Fruit fly (Drosophila melanogaster): ENCODE data around the gene CG15563.

Gene CG15563

DNA sequence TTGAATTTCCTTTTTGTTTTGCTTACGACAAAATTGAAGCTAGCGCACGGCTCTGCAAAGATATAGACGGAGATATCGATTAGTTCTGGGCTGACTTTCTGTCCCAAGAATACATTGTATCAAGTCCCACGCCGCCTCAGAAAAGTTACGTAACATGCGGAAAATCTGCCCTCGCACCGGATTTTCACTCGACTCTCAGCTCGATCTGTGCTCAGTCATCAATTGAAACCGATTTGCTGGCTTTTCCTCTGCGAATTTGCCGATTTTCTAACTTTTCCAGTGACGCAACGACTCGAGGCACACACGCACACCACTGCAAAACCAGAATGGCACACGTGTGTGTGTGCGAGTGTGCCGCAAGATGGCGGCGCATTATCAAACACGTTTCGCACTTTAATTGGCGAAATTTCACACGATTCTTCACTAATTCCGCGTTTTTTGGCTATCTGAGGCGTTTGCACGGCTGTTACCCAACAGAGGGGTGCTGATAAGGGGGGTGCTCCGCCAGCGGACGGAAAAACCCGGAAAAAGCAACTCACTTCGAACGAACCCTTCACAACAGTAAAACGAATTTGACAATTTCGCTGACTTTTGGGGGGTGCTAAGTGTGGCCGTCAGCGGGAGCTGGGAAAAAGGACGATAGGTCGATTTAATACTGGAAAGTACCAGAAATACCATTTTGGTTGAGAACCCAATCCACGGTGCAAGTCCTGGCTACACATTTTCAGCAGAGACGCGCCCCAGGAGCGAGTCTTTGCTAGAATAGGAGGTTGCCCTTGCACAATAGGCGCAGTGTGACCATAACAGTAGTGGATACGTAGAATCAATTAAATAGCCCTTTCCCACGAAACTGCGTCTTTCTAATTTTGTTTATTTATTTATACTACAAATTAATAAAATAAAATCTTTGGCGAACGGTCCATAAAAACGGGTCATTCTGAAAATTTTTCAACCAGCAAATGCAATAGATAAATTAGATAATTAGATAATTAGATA, 12.8 kb downstream of the CG15563 start, which contains the start of gene ATPsynC (continued):
- TF ChIP-seq slbo (GFP tag; IDR thresholded peaks at IDR 0.05) (no peak), dpn (GFP tag; optimal IDR thresholded peaks at IDR 0.05) (peak; percentile 36 to 52), CG9215 (GFP tag; IDR thresholded peaks at IDR 0.05) (no peak), Kr (GFP tag; optimal IDR thresholded peaks at IDR 0.05) (no peak), Side (GFP tag; optimal IDR thresholded peaks at IDR 0.05) (peak; percentile 45), lola (GFP tag; optimal IDR thresholded peaks at IDR 0.05) (peak in 1 of 3 experiments; percentile 94), ato (GFP tag; IDR thresholded peaks at IDR 0.05; ENCODE audit: partially characterized antibody) (no peak), dmrt99B (tag; optimal IDR thresholded peaks at IDR 0.05) (no peak), tgo (GFP tag; IDR thresholded peaks at IDR 0.05) (no peak), run (tag; optimal IDR thresholded peaks at IDR 0.05) (no peak), CG15479 (GFP tag; optimal IDR thresholded peaks at IDR 0.05) (peak; percentile 51), CG7745 (tag; optimal IDR thresholded peaks at IDR 0.05) (no peak), MTF-1 (GFP tag; optimal IDR thresholded peaks at IDR 0.05; ENCODE audit: borderline replicate concordance) (peak; percentile 7), GATAe (GFP tag; conservative IDR thresholded peaks at IDR 0.05) (no peak), Mrtf (GFP tag; IDR thresholded peaks at IDR 0.05) (no peak), CkIIα-i1 (GFP tag; IDR thresholded peaks at IDR 0.05) (no peak), psq (GFP tag; optimal IDR thresholded peaks at IDR 0.05) (no peak), sim (GFP tag; IDR thresholded peaks at IDR 0.05) (no peak), CG13424 (tag; optimal IDR thresholded peaks at IDR 0.05) (peak; percentile 22), CG31388 (GFP tag; optimal IDR thresholded peaks at IDR 0.05) (no peak), pros (GFP tag; optimal IDR thresholded peaks at IDR 0.05) (peak; percentile 8), CG12219 (GFP tag; optimal IDR thresholded peaks at IDR 0.05) (no peak), CG1233 (GFP tag; optimal IDR thresholded peaks at IDR 0.05) (peak; percentile 45), twi (tag; optimal IDR thresholded peaks at IDR 0.05) (no peak), mld (GFP tag; IDR thresholded peaks at IDR 0.05; ENCODE audit: partially characterized antibody) (no peak), Hr39 (optimal IDR thresholded peaks at IDR 0.05) (no peak), gem (tag; optimal IDR thresholded peaks at IDR 0.05) (peak; percentile 57), Ssrp (tag; optimal IDR thresholded peaks at IDR 0.05) (peak; percentile 1), Ada2b (GFP tag; IDR thresholded peaks at IDR 0.05) (no peak), da (GFP tag; optimal IDR thresholded peaks at IDR 0.05) (no peak), Lim3 (GFP tag; IDR thresholded peaks at IDR 0.05) (no peak), kay (GFP tag; optimal IDR thresholded peaks at IDR 0.05) (no peak), zen (tag; optimal IDR thresholded peaks at IDR 0.05) (peak; percentile 40), usp (GFP tag; optimal IDR thresholded peaks at IDR 0.05) (no peak), CG1024 (GFP tag; IDR thresholded peaks at IDR 0.05) (no peak), CG11398 (GFP tag; optimal IDR thresholded peaks at IDR 0.05) (peak; percentile 61), hb (GFP tag; IDR thresholded peaks at IDR 0.05; ENCODE audit: partially characterized antibody) (no peak), ro (GFP tag; IDR thresholded peaks at IDR 0.05) (no peak), CG16779 (GFP tag; IDR thresholded peaks at IDR 0.05) (no peak), CG6654 (GFP tag; optimal IDR thresholded peaks at IDR 0.05) (no peak), chm (GFP tag; IDR thresholded peaks at IDR 0.05) (no peak), schlank (tag; optimal IDR thresholded peaks at IDR 0.05) (peak; percentile 20), zfh1 (GFP tag; IDR thresholded peaks at IDR 0.05) (no peak), CG11093 (GFP tag; IDR thresholded peaks at IDR 0.05) (0 out of 3 replicates have a peak, but pooled peaks have one; percentile 18), CG6689 (GFP tag; IDR thresholded peaks at IDR 0.05) (no peak), ash1 (GFP tag; optimal IDR thresholded peaks at IDR 0.05) (peak; percentile 63), amos (GFP tag; IDR thresholded peaks at IDR 0.05; ENCODE audit: partially characterized antibody) (no peak), kni (GFP tag; optimal IDR thresholded peaks at IDR 0.05) (peak; percentile 64), CG10979 (tag; optimal IDR thresholded peaks at IDR 0.05) (no peak)

Measured in whole organism, embryonic.